Worm (Caenorhabditis elegans): ENCODE data around the gene catp-3.

catp-3 gene

DNA sequence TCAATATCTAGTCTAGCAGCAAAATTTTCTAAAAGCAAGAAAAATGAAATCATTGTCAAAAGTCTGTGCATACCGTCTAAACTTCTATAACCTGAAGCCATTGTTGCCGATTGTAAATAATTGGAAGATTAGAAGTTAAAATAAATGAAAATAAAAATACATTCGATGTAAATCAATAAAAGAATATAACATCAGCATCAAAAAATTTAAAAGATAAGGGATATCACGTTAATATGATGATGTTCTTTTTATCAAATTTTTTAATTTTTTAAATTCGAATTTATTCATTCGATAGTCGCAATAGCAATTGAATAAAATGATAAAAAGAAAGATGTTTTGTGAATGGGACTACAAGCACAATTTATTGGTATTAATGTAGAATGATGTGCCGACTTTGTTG, 9.3 kb downstream of the catp-3 start, which contains the start of gene C09H5.7:
TSS of gene C09H5.7 (minus strand) at position 101 of the 400 bp plus-strand sequence.
- no peak for TF ChIP-seq lin-29 (GFP tag; IDR thresholded peaks at IDR 0.05)

DNA sequence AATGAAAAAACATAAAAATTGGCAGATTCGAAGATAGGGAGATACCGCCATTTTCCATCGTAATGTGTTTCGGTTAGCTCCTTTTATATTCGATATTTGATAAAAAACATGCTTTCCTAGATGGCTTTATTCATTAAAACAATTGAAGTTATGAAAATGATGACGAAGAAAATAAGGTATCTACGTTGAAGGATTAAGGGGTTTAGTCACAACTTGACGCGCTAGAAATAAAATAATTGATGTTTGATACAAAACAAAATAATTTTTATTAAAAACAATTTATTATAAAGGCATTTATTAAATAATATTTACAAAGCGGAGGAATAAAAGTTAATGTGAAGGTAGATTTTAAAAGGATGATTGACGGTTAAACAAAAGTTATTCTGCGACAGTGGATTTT, 14.8 kb downstream of the catp-3 start, which contains the start of gene str-130:
TSS of gene str-130 (minus strand) at position 101 of the 400 bp plus-strand sequence.
- TF ChIP-seq Y105C5A.15 (GFP tag; IDR thresholded peaks at IDR 0.05) (no peak), nhr-102 (tag; optimal IDR thresholded peaks at IDR 0.05) (no peak), ceh-28 (tag; optimal IDR thresholded peaks at IDR 0.05) (no peak), nhr-28 (tag; optimal IDR thresholded peaks at IDR 0.05) (no peak), hif-1 (tag; optimal IDR thresholded peaks at IDR 0.05) (no peak), mdl-1 (tag; optimal IDR thresholded peaks at IDR 0.05) (no peak), nhr-76 (tag; optimal IDR thresholded peaks at IDR 0.05) (no peak), daf-19 (GFP tag; conservative IDR thresholded peaks at IDR 0.05) (no peak), snpc-1.2 (GFP tag; IDR thresholded peaks at IDR 0.05) (no peak), egl-43 (GFP tag; IDR thresholded peaks at IDR 0.05) (no peak), unc-130 (GFP tag; optimal IDR thresholded peaks at IDR 0.05) (no peak), nhr-42 (GFP tag; IDR thresholded peaks at IDR 0.05) (no peak)

DNA sequence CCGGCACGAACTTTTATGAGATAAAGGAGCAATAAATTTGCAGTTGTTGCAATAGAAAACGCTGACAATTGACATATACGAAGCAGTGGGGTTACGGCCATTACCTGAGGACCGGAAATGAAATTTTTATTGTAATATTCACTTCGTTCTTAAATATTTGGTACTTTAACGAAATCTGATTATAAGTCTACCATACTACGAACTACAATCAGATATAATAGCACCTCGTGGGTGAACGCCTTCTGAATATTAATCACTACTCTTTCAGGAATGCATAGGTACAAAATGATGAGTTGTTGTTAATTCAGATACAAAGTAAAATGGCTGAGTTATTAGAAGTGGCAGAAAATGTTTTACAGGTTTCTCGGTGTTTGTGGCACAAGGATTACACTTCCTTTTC, 16.6 kb downstream of the catp-3 start, which contains the start of gene str-129:
TSS of gene str-129 (minus strand) at position 101 of the 400 bp plus-strand sequence.
- TF ChIP-seq aha-1 (tag), result peak; percentile 31
- no peak for TF ChIP-seq ceh-62 (tag; optimal IDR thresholded peaks at IDR 0.05)

DNA sequence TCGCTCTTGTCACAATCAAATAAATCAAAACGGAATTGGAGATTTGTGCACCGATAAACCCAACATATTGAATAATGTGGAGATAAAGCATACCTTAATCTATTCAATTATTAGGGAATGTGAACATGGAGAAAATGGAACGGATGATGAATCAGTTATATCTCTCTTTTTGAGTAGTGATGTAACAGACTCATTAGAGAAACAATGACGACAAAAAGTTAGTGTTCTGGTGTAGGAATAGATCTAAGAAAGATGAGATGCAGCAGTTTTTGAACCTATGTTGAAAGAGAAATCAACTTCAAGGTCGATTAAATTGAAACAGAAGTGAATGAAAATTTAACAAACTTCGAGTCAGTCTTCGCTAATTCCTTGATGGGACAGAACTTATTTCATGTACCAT, 19.6 kb downstream of the catp-3 start, which contains the start of gene str-146:
TSS of gene str-146 (minus strand) at position 101 of the 400 bp plus-strand sequence.
- TF ChIP-seq nhr-111 (GFP tag; optimal IDR thresholded peaks at IDR 0.05) (no peak), Y48G9A.11 (GFP tag; IDR thresholded peaks at IDR 0.05) (no peak), egl-27 (tag; optimal IDR thresholded peaks at IDR 0.05) (no peak), ces-1 (GFP tag; optimal IDR thresholded peaks at IDR 0.05) (no peak), lim-7 (GFP tag; IDR thresholded peaks at IDR 0.05) (no peak), Y105C5A.15 (GFP tag; IDR thresholded peaks at IDR 0.05) (no peak), ZK546.5 (tag; optimal IDR thresholded peaks at IDR 0.05) (no peak), aha-1 (tag) (no peak), lsy-2 (tag; optimal IDR thresholded peaks at IDR 0.05) (no peak), snpc-1.2 (GFP tag; IDR thresholded peaks at IDR 0.05) (no peak), unc-62 (GFP tag; optimal IDR thresholded peaks at IDR 0.05 in 1 of 2) (no peak), unc-62 (tag; optimal IDR thresholded peaks at IDR 0.05) (no peak), ZK337.2 (GFP tag; IDR thresholded peaks at IDR 0.05) (no peak), spr-3 (GFP tag; optimal IDR thresholded peaks at IDR 0.05) (no peak), nhr-102 (tag; optimal IDR thresholded peaks at IDR 0.05) (no peak)

DNA sequence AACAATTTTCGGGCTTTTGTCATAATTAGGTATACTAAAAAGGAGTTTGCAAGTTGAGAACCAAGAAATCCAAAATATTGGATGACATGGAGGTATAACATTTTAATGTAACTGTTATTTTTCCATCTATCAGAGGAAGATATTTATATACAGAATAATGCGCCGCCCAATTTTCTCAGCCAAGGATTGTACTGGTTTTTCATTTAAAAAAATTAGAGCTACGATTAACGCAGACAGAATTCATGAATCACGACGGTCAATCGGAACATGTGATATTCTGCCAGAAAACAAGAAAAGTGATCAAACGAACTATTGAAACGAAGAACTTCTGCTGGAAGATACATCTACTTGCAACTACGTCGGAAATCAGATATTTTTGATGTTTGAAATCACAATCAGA, 22.4 kb downstream of the catp-3 start, which contains the start of gene str-145:
TSS of gene str-145 (minus strand) at position 101 of the 400 bp plus-strand sequence.
- TF ChIP-seq madf-9 (GFP tag; conservative IDR thresholded peaks at IDR 0.05) (no peak), ztf-7 (tag; optimal IDR thresholded peaks at IDR 0.05) (no peak), zag-1 (tag; optimal IDR thresholded peaks at IDR 0.05) (no peak), lin-13 (GFP tag; optimal IDR thresholded peaks at IDR 0.05) (no peak), ceh-32 (tag; optimal IDR thresholded peaks at IDR 0.05; ENCODE audit: poor library complexity) (no peak), nhr-25 (tag; optimal IDR thresholded peaks at IDR 0.05; ENCODE audit: borderline replicate concordance, insufficient read depth) (no peak), jun-1 (tag; optimal IDR thresholded peaks at IDR 0.05) (no peak), unc-39 (tag; optimal IDR thresholded peaks at IDR 0.05) (no peak), F10B5.3 (tag; optimal IDR thresholded peaks at IDR 0.05) (no peak), ceh-62 (tag; optimal IDR thresholded peaks at IDR 0.05) (no peak), ceh-28 (tag; optimal IDR thresholded peaks at IDR 0.05) (no peak), pqm-1 (tag; optimal IDR thresholded peaks at IDR 0.05) (no peak), egl-27 (tag; optimal IDR thresholded peaks at IDR 0.05) (no peak), mxl-3 (GFP tag; optimal IDR thresholded peaks at IDR 0.05) (no peak)
